Fruit fly (Drosophila melanogaster) whole organism, embryonic: ENCODE data around the gene CG7550.
A peak's percentile ranks its signal among the peaks of the same experiment; 100 is the strongest.

Experiments used
- ATbp ChIP-seq: fragments of 200-800 bp; sonication (Bioruptor generic); optimal IDR thresholded peaks from 2 replicates; lab custom pipeline; 2017; ENCODE audit warnings: missing biosample characterization, mild to moderate bottlenecking, missing genetic modification characterization, missing genetic modification reagents
- BtbVII ChIP-seq: fragments of 200-800 bp; sonication (Bioruptor generic); optimal IDR thresholded peaks from 3 replicates; lab custom pipeline; 2017; ENCODE audit warnings: missing biosample characterization, mild to moderate bottlenecking, missing genetic modification characterization
- CG10209 ChIP-seq: fragments of 200-800 bp; sonication (Bioruptor generic); optimal IDR thresholded peaks from 3 replicates; lab custom pipeline; 2017; ENCODE audit warnings: missing biosample characterization, mild to moderate bottlenecking, missing genetic modification characterization, missing genetic modification reagents
- CG10321 ChIP-seq: fragments of 200-800 bp; sonication (Bioruptor generic); IDR thresholded peaks from 2 replicates; pipeline ENCODE4 v1.3.6; 2022; ENCODE audit warnings: missing biosample characterization, missing genetic modification characterization
- CG10565 ChIP-seq: fragments of 200-800 bp; sonication (Bioruptor generic); optimal IDR thresholded peaks from 3 replicates; lab custom pipeline; 2016; ENCODE audit warnings: missing biosample characterization, mild to moderate bottlenecking, missing genetic modification characterization
- CG11085 ChIP-seq: fragments of 200-800 bp; sonication (Bioruptor generic); IDR thresholded peaks from 2 replicates; pipeline ENCODE4 v1.3.6; 2022; ENCODE audit warnings: missing biosample characterization, missing genetic modification characterization
- CG11456 ChIP-seq: fragments of 200-800 bp; sonication (Bioruptor generic); IDR thresholded peaks from 3 replicates; pipeline ENCODE4 v1.3.6; 2022; ENCODE audit warnings: missing biosample characterization, missing genetic modification characterization
- CG12219 ChIP-seq: fragments of 200-800 bp; sonication (Bioruptor generic); optimal IDR thresholded peaks from 3 replicates; lab custom pipeline; 2018; ENCODE audit warnings: missing biosample characterization, mild to moderate bottlenecking, missing genetic modification characterization
- CG13287 ChIP-seq: fragments of 200-800 bp; sonication (Bioruptor generic); IDR thresholded peaks from 2 replicates; pipeline ENCODE4 v1.3.6; 2022; ENCODE audit warnings: missing biosample characterization, missing genetic modification characterization; ENCODE audit not compliant: partially characterized antibody
- CG15514 ChIP-seq: fragments of 200-800 bp; sonication (Bioruptor generic); optimal IDR thresholded peaks from 3 replicates; lab custom pipeline; 2017; ENCODE audit warnings: missing biosample characterization, missing genetic modification characterization, mild to moderate bottlenecking, moderate library complexity, missing genetic modification reagents
- CG18764 ChIP-seq: fragments of 200-800 bp; sonication (Bioruptor generic); optimal IDR thresholded peaks from 3 replicates; lab custom pipeline; 2016; ENCODE audit warnings: missing biosample characterization, missing genetic modification characterization
- CG2202 ChIP-seq: fragments of 200-800 bp; sonication (Bioruptor generic); optimal IDR thresholded peaks from 2 replicates; lab custom pipeline; 2018; ENCODE audit warnings: missing biosample characterization, mild to moderate bottlenecking, missing genetic modification characterization
- CG32767 ChIP-seq: fragments of 200-800 bp; sonication (Bioruptor generic); IDR thresholded peaks from 2 replicates; pipeline ENCODE4 v1.3.6; 2022; ENCODE audit warnings: missing biosample characterization, missing genetic modification characterization
- CG4424 ChIP-seq: fragments of 200-800 bp; sonication (Bioruptor generic); optimal IDR thresholded peaks from 3 replicates; lab custom pipeline; 2016; ENCODE audit warnings: missing biosample characterization, missing genetic modification characterization
- CG8765 ChIP-seq: fragments of 200-800 bp; sonication (Bioruptor generic); IDR thresholded peaks from 2 replicates; pipeline ENCODE4 v1.3.6; 2022; ENCODE audit warnings: missing biosample characterization, missing genetic modification characterization
- CG9797 ChIP-seq: fragments of 200-800 bp; sonication (Bioruptor generic); optimal IDR thresholded peaks from 3 replicates; lab custom pipeline; 2018; ENCODE audit warnings: missing biosample characterization, mild to moderate bottlenecking, missing genetic modification characterization
- Dbx ChIP-seq: fragments of 200-800 bp; sonication (Bioruptor generic); IDR thresholded peaks from 3 replicates; pipeline ENCODE4 v1.3.6; 2022; ENCODE audit warnings: missing biosample characterization, missing genetic modification characterization
- Doc2 ChIP-seq: fragments of 200-800 bp; sonication (Bioruptor generic); IDR thresholded peaks from 2 replicates; pipeline ENCODE4 v1.3.6; 2022; ENCODE audit warnings: missing biosample characterization, missing genetic modification characterization
- Drgx ChIP-seq: fragments of 200-800 bp; sonication (Bioruptor generic); IDR thresholded peaks from 2 replicates; pipeline ENCODE4 v1.3.6; 2022; ENCODE audit warnings: missing biosample characterization, missing genetic modification characterization
- GATAe ChIP-seq: fragments of 200-800 bp; sonication (Bioruptor generic); conservative IDR thresholded peaks from 2 replicates; pipeline ENCODE4 v1.3.6; 2022; ENCODE audit warnings: missing biosample characterization, missing genetic modification characterization
- Hr51 ChIP-seq, 2 experiments: fragments of 200-800 bp; sonication (Bioruptor generic); optimal IDR thresholded peaks; 2 replicates in 1 of 2; 3 replicates in 1 of 2; lab custom pipeline; 2016 to 2018; ENCODE audit warnings: missing biosample characterization in 2 of 2, missing genetic modification characterization in 2 of 2, mild to moderate bottlenecking in 1 of 2, moderate library complexity in 1 of 2
- Jarid2 ChIP-seq: fragments of 200-800 bp; sonication (Bioruptor generic); optimal IDR thresholded peaks from 3 replicates; lab custom pipeline; 2017; ENCODE audit warnings: mild to moderate bottlenecking, missing biosample characterization, missing genetic modification reagents, missing genetic modification characterization
- Mad ChIP-seq: fragments of 200-800 bp; sonication (Bioruptor generic); optimal IDR thresholded peaks from 2 replicates; lab custom pipeline; 2016; ENCODE audit warnings: missing biosample characterization, missing genetic modification characterization
- Med ChIP-seq: fragments of 200-800 bp; sonication (Bioruptor generic); peaks from one replicate; lab custom pipeline; 2016; ENCODE audit warnings: missing biosample characterization, missing genetic modification characterization, mild to moderate bottlenecking, inconsistent platforms, moderate library complexity
- Mrtf ChIP-seq: fragments of 200-800 bp; sonication (Bioruptor generic); IDR thresholded peaks from 3 replicates; pipeline ENCODE4 v1.3.6; 2022; ENCODE audit warnings: missing biosample characterization, missing genetic modification characterization
- Nf-YA ChIP-seq: fragments of 200-800 bp; sonication (Bioruptor generic); IDR thresholded peaks from 2 replicates; pipeline ENCODE4 v1.3.6; 2022; ENCODE audit warnings: missing biosample characterization, missing genetic modification characterization
- Nf-YC ChIP-seq: fragments of 200-800 bp; optimal IDR thresholded peaks from 3 replicates; lab custom pipeline; 2019; ENCODE audit warnings: missing biosample characterization, mild to moderate bottlenecking, missing genetic modification characterization, moderate library complexity
- Six4 ChIP-seq: fragments of 200-800 bp; sonication (Bioruptor generic); optimal IDR thresholded peaks from 2 replicates; lab custom pipeline; 2016; ENCODE audit warnings: missing biosample characterization, missing genetic modification characterization
- Sry-δ ChIP-seq: fragments of 200-800 bp; sonication (Bioruptor generic); optimal IDR thresholded peaks from 2 replicates; lab custom pipeline; 2016; ENCODE audit warnings: missing biosample characterization, missing genetic modification characterization
- Trl ChIP-seq, 3 experiments: fragments of >200 bp in 2 of 3; fragments of 200-800 bp in 1 of 3; sonication (Bioruptor generic) in 1 of 3; optimal IDR thresholded peaks; 2 replicates in 1 of 3; 3 replicates in 2 of 3; lab custom pipeline; 2016 to 2017; ENCODE audit warnings: missing biosample characterization in 1 of 3, missing genetic modification characterization in 1 of 3
- ab ChIP-seq: fragments of 200-800 bp; sonication (Bioruptor generic); optimal IDR thresholded peaks from 2 replicates; lab custom pipeline; 2016; ENCODE audit warnings: missing biosample characterization, missing genetic modification characterization
- ase ChIP-seq: fragments of 200-800 bp; sonication (Bioruptor generic); IDR thresholded peaks from 3 replicates; pipeline ENCODE4 v1.3.6; 2022; ENCODE audit warnings: missing biosample characterization, missing genetic modification characterization
- az2 ChIP-seq: fragments of 200-800 bp; sonication (Bioruptor generic); optimal IDR thresholded peaks from 3 replicates; lab custom pipeline; 2016; ENCODE audit warnings: missing biosample characterization, missing genetic modification characterization
- bsh ChIP-seq, 2 experiments: fragments of 200-800 bp; sonication (Bioruptor generic); optimal IDR thresholded peaks; 2 replicates each; lab custom pipeline; 2017 to 2018; ENCODE audit warnings: mild to moderate bottlenecking in 2 of 2, missing biosample characterization in 2 of 2, missing genetic modification characterization in 2 of 2, moderate library complexity in 1 of 2
- caup ChIP-seq: fragments of 200-800 bp; sonication (Bioruptor generic); optimal IDR thresholded peaks from 3 replicates; lab custom pipeline; 2017; ENCODE audit warnings: missing biosample characterization, mild to moderate bottlenecking, missing genetic modification characterization, moderate library complexity; ENCODE audit not compliant: severe bottlenecking
- ci ChIP-seq: fragments of 200-800 bp; sonication (Bioruptor generic); IDR thresholded peaks from 3 replicates; pipeline ENCODE4 v1.3.6; 2022; ENCODE audit warnings: missing biosample characterization, missing genetic modification characterization
- dm ChIP-seq: fragments of 200-800 bp; sonication (Bioruptor generic); optimal IDR thresholded peaks from 3 replicates; lab custom pipeline; 2016; ENCODE audit warnings: missing biosample characterization, missing genetic modification characterization
- exex ChIP-seq: fragments of 200-800 bp; sonication (Bioruptor generic); optimal IDR thresholded peaks from 4 replicates; lab custom pipeline; 2018; ENCODE audit warnings: missing biosample characterization, mild to moderate bottlenecking, missing genetic modification characterization, moderate library complexity
- gce ChIP-seq: fragments of 200-800 bp; sonication (Bioruptor generic); IDR thresholded peaks from 3 replicates; pipeline ENCODE4 v1.3.6; 2022; ENCODE audit warnings: missing biosample characterization, missing genetic modification characterization
- jumu ChIP-seq: fragments of 200-800 bp; sonication (Bioruptor generic); optimal IDR thresholded peaks from 3 replicates; lab custom pipeline; 2016; ENCODE audit warnings: missing biosample characterization, missing genetic modification characterization
- klu ChIP-seq: fragments of 200-800 bp; sonication (Bioruptor generic); IDR thresholded peaks from 2 replicates; pipeline ENCODE4 v1.3.6; 2022; ENCODE audit warnings: missing biosample characterization, missing genetic modification characterization
- lmd ChIP-seq: fragments of 200-800 bp; sonication (Bioruptor generic); IDR thresholded peaks from 2 replicates; pipeline ENCODE4 v1.3.6; 2022; ENCODE audit warnings: missing biosample characterization, missing genetic modification characterization
- lola ChIP-seq, 3 experiments: fragments of >200 bp in 2 of 3; fragments of 200-800 bp in 1 of 3; sonication (Bioruptor generic) in 1 of 3; optimal IDR thresholded peaks; 2 replicates each; lab custom pipeline; 2017 to 2019; ENCODE audit warnings: missing biosample characterization in 3 of 3, missing genetic modification characterization in 3 of 3, mild to moderate bottlenecking in 1 of 3, moderate library complexity in 1 of 3
- nerfin-1 ChIP-seq: fragments of 200-800 bp; sonication (Bioruptor generic); optimal IDR thresholded peaks from 3 replicates; lab custom pipeline; 2019; ENCODE audit warnings: missing biosample characterization, mild to moderate bottlenecking, missing genetic modification characterization, moderate library complexity
- sd ChIP-seq: fragments of 200-800 bp; sonication (Bioruptor generic); optimal IDR thresholded peaks from 3 replicates; lab custom pipeline; 2018; ENCODE audit warnings: missing biosample characterization, mild to moderate bottlenecking, missing genetic modification characterization, moderate library complexity
- sim ChIP-seq: fragments of 200-800 bp; sonication (Bioruptor generic); IDR thresholded peaks from 2 replicates; pipeline ENCODE4 v1.3.6; 2022; ENCODE audit warnings: missing biosample characterization, missing genetic modification characterization
- vfl ChIP-seq: fragments of 200-800 bp; sonication (Bioruptor generic); optimal IDR thresholded peaks from 2 replicates; lab custom pipeline; 2016; ENCODE audit warnings: missing biosample characterization, missing genetic modification characterization
- vvl ChIP-seq: fragments of 200-800 bp; sonication (Bioruptor generic); IDR thresholded peaks from 2 replicates; pipeline ENCODE4 v1.3.6; 2022; ENCODE audit warnings: missing biosample characterization, missing genetic modification characterization
- zen ChIP-seq: fragments of 200-800 bp; sonication (Bioruptor generic); optimal IDR thresholded peaks from 3 replicates; lab custom pipeline; 2018; ENCODE audit warnings: missing biosample characterization, mild to moderate bottlenecking, missing genetic modification characterization, moderate library complexity

The CG7550 gene

dm6 chr3L:8086218-8086617 is 38.1 kb downstream of the CG7550 start (continued):
- TF ChIP-seq Mad (GFP tag; lab: Kevin White, UChicago) (no peak), CG12219 (GFP tag; lab: Kevin White, UChicago) (no peak), CG11085 (no peak), CG8765 (GFP tag; lab: Robert Waterston, UW) (no peak), Trl (optimal IDR thresholded peaks at IDR 0.05; lab: Kevin White, UChicago) (no peak), Trl (GFP tag; optimal IDR thresholded peaks at IDR 0.05; lab: Kevin White, UChicago) (no peak), zen (tag; lab: Kevin White, UChicago) (no peak), vvl (GFP tag; lab: Robert Waterston, UW) (0 out of 2 replicates have a peak, but pooled peaks have one; percentile 25), Jarid2 (no peak), sd (tag; lab: Kevin White, UChicago) (peak; percentile 69), caup (GFP tag; lab: Kevin White, UChicago) (no peak), sim (GFP tag; lab: Robert Waterston, UW) (no peak), BtbVII (no peak), Dbx (GFP tag; lab: Robert Waterston, UW) (no peak), GATAe (GFP tag; lab: Robert Waterston, UW) (no peak), vfl (no peak), nerfin-1 (tag; lab: Kevin White, UChicago) (no peak)

- TF ChIP-seq CG32767 (GFP tag; lab: Robert Waterston, UW) (no peak), CG18764 (GFP tag; lab: Kevin White, UChicago) (no peak), ase (GFP tag; lab: Robert Waterston, UW) (no peak), lola (GFP tag; optimal IDR thresholded peaks at IDR 0.05; lab: Kevin White, UChicago) (no peak), Drgx (GFP tag; lab: Robert Waterston, UW) (peak; percentile 28; the same call in 1 of the 2 replicates), nerfin-1 (tag; lab: Kevin White, UChicago) (peak; percentile 16), jumu (GFP tag; lab: Kevin White, UChicago) (no peak), CG2202 (no peak), ATbp (peak; percentile 46), Sry-δ (no peak), lmd (GFP tag; lab: Robert Waterston, UW) (no peak), Hr51 (GFP tag; optimal IDR thresholded peaks at IDR 0.05; lab: Kevin White, UChicago) (peak in 1 of 2 experiments; percentile 49), Mrtf (no peak), dm (no peak), klu (GFP tag; lab: Robert Waterston, UW) (no peak), exex (no peak), Six4 (GFP tag; lab: Kevin White, UChicago) (no peak), Doc2 (GFP tag; lab: Robert Waterston, UW) (no peak), vfl (no peak), CG10565 (GFP tag; lab: Kevin White, UChicago) (no peak), bsh (GFP tag; optimal IDR thresholded peaks at IDR 0.05; lab: Kevin White, UChicago) (peak in 1 of 2 experiments; percentile 20), az2 (no peak), gce (GFP tag; lab: Robert Waterston, UW) (no peak), ci (peak; percentile 90; the same call in 2 of the 3 replicates), ab (GFP tag; lab: Kevin White, UChicago) (no peak), CG11456 (GFP tag; lab: Robert Waterston, UW) (no peak), Nf-YA (GFP tag; lab: Robert Waterston, UW) (no peak; the same call in 1 of the 2 replicates), Med (GFP tag; lab: Kevin White, UChicago) (peak; percentile 95), CG10321 (0 out of 2 replicates have a peak, but pooled peaks have one; percentile 6), CG9797 (GFP tag; lab: Kevin White, UChicago) (no peak), CG15514 (peak; percentile 66), CG4424 (GFP tag; lab: Kevin White, UChicago) (no peak), Nf-YC (tag; lab: Kevin White, UChicago) (peak; percentile 44), zen (tag; lab: Kevin White, UChicago) (no peak), sd (tag; lab: Kevin White, UChicago) (peak; percentile 54), CG13287 (GFP tag; lab: Robert Waterston, UW) (peak; percentile 72), CG10209 (GFP tag; lab: Kevin White, UChicago) (peak; percentile 29)
These were observed 42.5 kb downstream of the CG7550 start for dm6 chr3L:8081822-8082221.
